Fruit fly (Drosophila melanogaster) whole organism, adult: Measurements from ENCODE around the gene Sp1.

Experiments used
- CG14711 ChIP-seq: fragments of 200-800 bp; sonication (Bioruptor generic); optimal IDR thresholded peaks from 2 replicates; lab custom pipeline; 2018; ENCODE audit warnings: missing biosample characterization, mild to moderate bottlenecking, missing genetic modification characterization, moderate library complexity
- CG7045 ChIP-seq: fragments of 200-800 bp; sonication (Bioruptor generic); optimal IDR thresholded peaks from 2 replicates; lab custom pipeline; 2017; ENCODE audit warnings: missing biosample characterization, mild to moderate bottlenecking, missing genetic modification characterization
- Clk ChIP-seq: fragments of 200-800 bp; sonication (Bioruptor generic); optimal IDR thresholded peaks from 2 replicates; lab custom pipeline; 2017; ENCODE audit warnings: missing biosample characterization, missing genetic modification characterization
- bab1 ChIP-seq: fragments of 200-800 bp; sonication (Bioruptor generic); optimal IDR thresholded peaks from 3 replicates; lab custom pipeline; 2019; ENCODE audit warnings: missing biosample characterization, mild to moderate bottlenecking, missing genetic modification characterization, moderate library complexity
- cic ChIP-seq: fragments of 200-800 bp; sonication (Bioruptor generic); optimal IDR thresholded peaks from 2 replicates; lab custom pipeline; 2017; ENCODE audit warnings: missing biosample characterization, mild to moderate bottlenecking, missing genetic modification characterization, moderate library complexity
- ovo ChIP-seq: fragments of 200-800 bp; sonication (Bioruptor generic); optimal IDR thresholded peaks from 2 replicates; lab custom pipeline; 2016; ENCODE audit warnings: missing biosample characterization, missing genetic modification characterization

dm6 chrX:9731515-9731914 lies 2.1 kb downstream of the Sp1 start:
- TF ChIP-seq bab1 (GFP tag; lab: Kevin White, UChicago) (no peak), CG14711 (tag; lab: Kevin White, UChicago) (no peak), CG7045 (GFP tag; lab: Kevin White, UChicago) (no peak), cic (no peak), ovo (GFP tag; lab: Kevin White, UChicago) (no peak), Clk (no peak)
